Worm (Caenorhabditis elegans) whole organism, young adult: ENCODE results near the gene daf-42.

Experiments
- C06A6.2 ChIP-seq: fragments of 200-800 bp; sonication (Bioruptor generic); conservative IDR thresholded peaks from 2 replicates; pipeline ENCODE4 v1.3.6; 2022; ENCODE audit warnings: missing genetic modification characterization, missing compliant biosample characterization
- Y67H2A.10 ChIP-seq: fragments of 200-800 bp; sonication (Bioruptor generic); conservative IDR thresholded peaks from 2 replicates; pipeline ENCODE4 v1.3.6; 2022; ENCODE audit warnings: missing genetic modification reagents, missing genetic modification characterization, missing compliant biosample characterization
- bed-1 ChIP-seq: fragments of 200-800 bp; sonication (Bioruptor generic); IDR thresholded peaks from 2 replicates; pipeline ENCODE4 v1.3.6; 2022; ENCODE audit warnings: missing genetic modification reagents, missing genetic modification characterization, missing compliant biosample characterization
- nfya-1 ChIP-seq: sonication (generic microtip); optimal IDR thresholded peaks from 2 replicates; lab custom pipeline; 2017; ENCODE audit warnings: antibody characterized with exemption, missing compliant biosample characterization, missing genetic modification characterization, borderline replicate concordance; ENCODE audit not compliant: insufficient read depth
- nhr-27 ChIP-seq: fragments of 200-800 bp; sonication (Bioruptor generic); optimal IDR thresholded peaks from 2 replicates; lab custom pipeline; 2018; ENCODE audit warnings: mild to moderate bottlenecking, missing genetic modification characterization, moderate library complexity, missing compliant biosample characterization
- sea-2 ChIP-seq: fragments of 200-800 bp; sonication (Bioruptor generic); IDR thresholded peaks from 2 replicates; pipeline ENCODE4 v1.3.6; 2022; ENCODE audit warnings: missing genetic modification characterization, missing compliant biosample characterization
- unc-130 ChIP-seq: sonication (generic microtip); optimal IDR thresholded peaks from 2 replicates; lab custom pipeline; 2016; ENCODE audit warnings: missing genetic modification reagents, missing genetic modification characterization, missing compliant biosample characterization
- ztf-25 ChIP-seq: fragments of 200-800 bp; sonication (Bioruptor generic); IDR thresholded peaks from 2 replicates; pipeline ENCODE4 v1.3.6; 2022; ENCODE audit warnings: missing genetic modification reagents, missing genetic modification characterization, missing compliant biosample characterization

ce11 chrIV:7310410-7310809 lies 36.2 kb downstream of the daf-42 start, which contains the start of gene grl-4:
- no peak for TF ChIP-seq nhr-27 (tag; lab: Kevin White, UChicago)
- no peak for TF ChIP-seq C06A6.2 (GFP tag; lab: Robert Waterston, UW)
- no peak for TF ChIP-seq ztf-25
- TF ChIP-seq nfya-1: no peak
- no peak for TF ChIP-seq Y67H2A.10
- TF ChIP-seq sea-2 (GFP tag; lab: Robert Waterston, UW): no peak
- no peak for TF ChIP-seq unc-130 (GFP tag; lab: Kevin White, UChicago)
- no peak for TF ChIP-seq bed-1 (GFP tag; lab: Robert Waterston, UW)
